Fruit fly (Drosophila melanogaster) whole organism, prepupa: ENCODE results near the gene CG11927.

Experiments used
- Blimp-1 ChIP-seq: fragments of 200-800 bp; sonication (Bioruptor generic); optimal IDR thresholded peaks from 3 replicates; lab custom pipeline; 2017; ENCODE audit warnings: missing biosample characterization, missing genetic modification characterization, mild to moderate bottlenecking, moderate library complexity, missing genetic modification reagents
- CG10669 ChIP-seq: fragments of 200-800 bp; sonication (Bioruptor generic); optimal IDR thresholded peaks from 3 replicates; lab custom pipeline; 2018; ENCODE audit warnings: missing biosample characterization, mild to moderate bottlenecking, missing genetic modification characterization, moderate library complexity
- CG11294 ChIP-seq: fragments of 200-800 bp; sonication (Bioruptor generic); IDR thresholded peaks from 2 replicates; pipeline ENCODE4 v1.3.6; 2022; ENCODE audit warnings: missing biosample characterization, missing genetic modification characterization
- CG11762 ChIP-seq: fragments of 200-800 bp; sonication (Bioruptor generic); optimal IDR thresholded peaks from 3 replicates; lab custom pipeline; 2016; ENCODE audit warnings: missing biosample characterization, missing genetic modification characterization; ENCODE audit not compliant: insufficient read depth
- CG3032 ChIP-seq: fragments of 200-800 bp; optimal IDR thresholded peaks from 2 replicates; lab custom pipeline; 2019; ENCODE audit warnings: missing biosample characterization, mild to moderate bottlenecking, missing genetic modification characterization, moderate library complexity
- CG31627 ChIP-seq: fragments of 200-800 bp; sonication (Bioruptor generic); optimal IDR thresholded peaks from 3 replicates; lab custom pipeline; 2016; ENCODE audit warnings: missing biosample characterization, missing genetic modification characterization
- CG32006 ChIP-seq: fragments of 200-800 bp; sonication (Bioruptor generic); optimal IDR thresholded peaks from 3 replicates; lab custom pipeline; 2017; ENCODE audit warnings: missing biosample characterization, mild to moderate bottlenecking, missing genetic modification characterization
- CG4318 ChIP-seq: fragments of 200-800 bp; sonication (Bioruptor generic); optimal IDR thresholded peaks from 3 replicates; lab custom pipeline; 2017; ENCODE audit warnings: missing biosample characterization, mild to moderate bottlenecking, missing genetic modification characterization
- CG6276 ChIP-seq: fragments of 200-800 bp; sonication (Bioruptor generic); optimal IDR thresholded peaks from 2 replicates; lab custom pipeline; 2017; ENCODE audit warnings: missing biosample characterization, mild to moderate bottlenecking, missing genetic modification characterization
- CG6792 ChIP-seq: fragments of 200-800 bp; sonication (Bioruptor generic); optimal IDR thresholded peaks from 3 replicates; lab custom pipeline; 2016; ENCODE audit warnings: missing biosample characterization, missing genetic modification characterization
- CG6808 ChIP-seq: fragments of 200-800 bp; sonication (Bioruptor generic); optimal IDR thresholded peaks from 3 replicates; lab custom pipeline; 2017; ENCODE audit warnings: missing biosample characterization, missing genetic modification characterization, mild to moderate bottlenecking, moderate library complexity, missing genetic modification reagents
- CG6854 ChIP-seq: fragments of 200-800 bp; sonication (Bioruptor generic); optimal IDR thresholded peaks from 2 replicates; lab custom pipeline; 2017; ENCODE audit warnings: missing biosample characterization, mild to moderate bottlenecking, missing genetic modification characterization
- CG8319 ChIP-seq: fragments of 200-800 bp; sonication (Bioruptor generic); optimal IDR thresholded peaks from 3 replicates; lab custom pipeline; 2016; ENCODE audit warnings: missing biosample characterization, missing genetic modification characterization
- CG8632 ChIP-seq: fragments of 200-800 bp; sonication (Bioruptor generic); optimal IDR thresholded peaks from 3 replicates; lab custom pipeline; 2016; ENCODE audit warnings: missing biosample characterization, missing genetic modification characterization
- CG9139 ChIP-seq: fragments of 200-800 bp; sonication (Bioruptor generic); optimal IDR thresholded peaks from 3 replicates; lab custom pipeline; 2017; ENCODE audit warnings: missing biosample characterization, mild to moderate bottlenecking, missing genetic modification characterization
- Eip75B ChIP-seq: fragments of 200-800 bp; sonication (Bioruptor generic); optimal IDR thresholded peaks from 3 replicates; lab custom pipeline; 2016; ENCODE audit warnings: missing biosample characterization, missing genetic modification characterization
- Eip78C ChIP-seq: fragments of 200-800 bp; sonication (Bioruptor generic); peaks from one replicate; lab custom pipeline; 2016; ENCODE audit warnings: missing biosample characterization, missing genetic modification characterization
- Ets96B ChIP-seq: fragments of 200-800 bp; optimal IDR thresholded peaks from 2 replicates; lab custom pipeline; 2019; ENCODE audit warnings: missing biosample characterization, mild to moderate bottlenecking, missing genetic modification characterization, moderate library complexity
- Lpt ChIP-seq: fragments of 200-800 bp; sonication (Bioruptor generic); optimal IDR thresholded peaks from 3 replicates; lab custom pipeline; 2016; ENCODE audit warnings: missing biosample characterization, missing genetic modification characterization
- Met ChIP-seq: fragments of 200-800 bp; sonication (Bioruptor generic); optimal IDR thresholded peaks from 3 replicates; lab custom pipeline; 2016; ENCODE audit warnings: missing biosample characterization, missing genetic modification characterization
- acj6 ChIP-seq: fragments of 200-800 bp; sonication (Bioruptor generic); optimal IDR thresholded peaks from 3 replicates; lab custom pipeline; 2016; ENCODE audit warnings: missing biosample characterization, missing genetic modification characterization
- cyc ChIP-seq: fragments of 200-800 bp; sonication (Bioruptor generic); optimal IDR thresholded peaks from 3 replicates; lab custom pipeline; 2016; ENCODE audit warnings: missing biosample characterization, missing genetic modification characterization
- dac ChIP-seq: fragments of 200-800 bp; sonication (Bioruptor generic); optimal IDR thresholded peaks from 2 replicates; lab custom pipeline; 2017; ENCODE audit warnings: missing biosample characterization, mild to moderate bottlenecking, missing genetic modification characterization
- dsx ChIP-seq: fragments of 200-800 bp; optimal IDR thresholded peaks from 3 replicates; lab custom pipeline; 2019; ENCODE audit warnings: missing biosample characterization, mild to moderate bottlenecking, missing genetic modification characterization, moderate library complexity; ENCODE audit not compliant: poor library complexity, severe bottlenecking
- esn ChIP-seq: fragments of 200-800 bp; sonication (Bioruptor generic); optimal IDR thresholded peaks from 2 replicates; lab custom pipeline; 2016; ENCODE audit warnings: missing biosample characterization, mild to moderate bottlenecking, missing genetic modification characterization, moderate library complexity
- fd59A ChIP-seq: fragments of 200-800 bp; sonication (Bioruptor generic); optimal IDR thresholded peaks from 2 replicates; lab custom pipeline; 2017; ENCODE audit warnings: missing biosample characterization, mild to moderate bottlenecking, missing genetic modification characterization, missing genetic modification reagents
- fd85E ChIP-seq: fragments of 200-800 bp; sonication (Bioruptor generic); optimal IDR thresholded peaks from 3 replicates; lab custom pipeline; 2016; ENCODE audit warnings: missing biosample characterization, missing genetic modification characterization
- fkh ChIP-seq: fragments of 200-800 bp; sonication (Bioruptor generic); optimal IDR thresholded peaks from 3 replicates; lab custom pipeline; 2017; ENCODE audit warnings: missing biosample characterization, mild to moderate bottlenecking, missing genetic modification characterization, moderate library complexity
- net ChIP-seq: fragments of 200-800 bp; sonication (Bioruptor generic); optimal IDR thresholded peaks from 3 replicates; lab custom pipeline; 2016; ENCODE audit warnings: missing biosample characterization, missing genetic modification characterization
- pdm3 ChIP-seq: fragments of 200-800 bp; sonication (Bioruptor generic); optimal IDR thresholded peaks from 3 replicates; lab custom pipeline; 2016; ENCODE audit warnings: missing biosample characterization, missing genetic modification characterization
- salr ChIP-seq, 2 experiments: fragments of 200-800 bp; sonication (Bioruptor generic); optimal IDR thresholded peaks; 3 replicates each; lab custom pipeline; 2016 to 2018; ENCODE audit warnings: missing biosample characterization in 2 of 2, missing genetic modification characterization in 2 of 2, mild to moderate bottlenecking in 1 of 2
- ss ChIP-seq, 2 experiments: fragments of 200-800 bp; sonication (Bioruptor generic); optimal IDR thresholded peaks; 2 replicates in 1 of 2; 3 replicates in 1 of 2; lab custom pipeline; 2017 to 2018; ENCODE audit warnings: mild to moderate bottlenecking in 2 of 2, missing biosample characterization in 2 of 2, missing genetic modification characterization in 2 of 2, moderate library complexity in 1 of 2
- topi ChIP-seq: fragments of 200-800 bp; sonication (Bioruptor generic); optimal IDR thresholded peaks from 3 replicates; lab custom pipeline; 2016; ENCODE audit warnings: missing biosample characterization, missing genetic modification characterization
- vri ChIP-seq: fragments of 200-800 bp; sonication (Bioruptor generic); optimal IDR thresholded peaks from 3 replicates; lab custom pipeline; 2016; ENCODE audit warnings: missing biosample characterization, mild to moderate bottlenecking, missing genetic modification characterization

Gene CG11927

DNA sequence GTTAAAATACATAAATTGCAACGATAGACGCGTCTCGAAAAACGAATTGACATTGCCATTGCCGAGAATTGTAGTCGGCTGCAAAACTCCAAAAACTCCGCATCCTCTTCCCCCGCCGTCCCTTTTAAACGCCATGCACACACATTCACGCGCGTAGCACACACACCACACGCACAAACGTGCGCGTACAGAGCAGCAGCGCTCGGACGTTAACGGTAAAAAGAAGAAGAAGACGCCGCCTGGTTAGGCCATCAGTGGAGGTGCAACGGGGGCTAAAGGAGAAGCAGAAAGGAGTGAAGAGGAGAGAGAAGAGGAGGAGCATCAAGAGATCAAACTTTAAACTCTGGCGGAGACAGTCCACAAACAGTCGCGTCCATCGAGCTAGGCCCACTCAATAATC is 25.3 kb upstream of the CG11927 start:
- TF ChIP-seq acj6 (GFP tag; lab: Kevin White, UChicago), result no peak
- TF ChIP-seq CG11762 (GFP tag; lab: Kevin White, UChicago), result no peak
- TF ChIP-seq CG6854 (GFP tag; lab: Kevin White, UChicago), result no peak
- no peak for TF ChIP-seq CG8319 (GFP tag; lab: Kevin White, UChicago)
- no peak for TF ChIP-seq Ets96B (tag; lab: Kevin White, UChicago)
- TF ChIP-seq CG10669 (GFP tag; lab: Kevin White, UChicago), result no peak
- no peak for TF ChIP-seq Eip75B (GFP tag; lab: Kevin White, UChicago)
- no peak for TF ChIP-seq Lpt (GFP tag; lab: Kevin White, UChicago)
- TF ChIP-seq CG31627 (GFP tag; lab: Kevin White, UChicago), result no peak
- no peak for TF ChIP-seq dac (GFP tag; lab: Kevin White, UChicago)
- no peak for TF ChIP-seq ss (GFP tag; optimal IDR thresholded peaks at IDR 0.05; lab: Kevin White, UChicago)
- TF ChIP-seq CG11294 (GFP tag; lab: Robert Waterston, UW), result no peak

DNA sequence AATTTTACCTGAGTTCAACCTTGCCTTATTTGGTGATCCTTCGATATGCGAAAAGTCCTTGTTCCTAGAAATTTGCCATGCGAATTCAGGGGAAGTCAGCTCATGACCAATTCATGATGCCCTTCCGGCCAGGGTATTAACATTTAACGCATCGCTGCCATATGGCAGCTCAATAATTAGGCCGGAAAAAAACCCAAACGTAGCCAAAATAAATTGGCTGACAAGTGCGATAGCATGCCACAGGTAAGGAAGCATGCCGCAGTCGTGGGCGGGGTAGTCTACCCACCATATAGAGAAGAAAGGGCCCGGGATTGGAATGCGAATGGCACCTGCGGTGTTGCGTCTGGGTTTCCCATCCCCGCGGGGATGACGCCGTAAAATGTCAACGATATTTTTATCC is 23.8 kb upstream of the CG11927 start:
- TF ChIP-seq CG6854 (GFP tag; lab: Kevin White, UChicago), result no peak
- no peak for TF ChIP-seq pdm3 (GFP tag; lab: Kevin White, UChicago)
- TF ChIP-seq fd59A (GFP tag; lab: Kevin White, UChicago), result no peak
- no peak for TF ChIP-seq cyc (GFP tag; lab: Kevin White, UChicago)
- no peak for TF ChIP-seq CG11294 (GFP tag; lab: Robert Waterston, UW)
- TF ChIP-seq CG11762 (GFP tag; lab: Kevin White, UChicago), result no peak
- TF ChIP-seq CG4318 (GFP tag; lab: Kevin White, UChicago), result no peak
- no peak for TF ChIP-seq vri (GFP tag; lab: Kevin White, UChicago)
- TF ChIP-seq CG6276 (GFP tag; lab: Kevin White, UChicago), result no peak
- TF ChIP-seq salr (GFP tag; optimal IDR thresholded peaks at IDR 0.05; lab: Kevin White, UChicago), result no peak
- TF ChIP-seq dsx (GFP tag; lab: Kevin White, UChicago), result no peak
- TF ChIP-seq CG9139 (GFP tag; lab: Kevin White, UChicago), result no peak
- no peak for TF ChIP-seq Ets96B (tag; lab: Kevin White, UChicago)
- no peak for TF ChIP-seq Blimp-1 (GFP tag; lab: Kevin White, UChicago)
- no peak for TF ChIP-seq CG3032 (tag; lab: Kevin White, UChicago)
- TF ChIP-seq CG6808 (GFP tag; lab: Kevin White, UChicago), result no peak
- TF ChIP-seq CG32006, result no peak
- TF ChIP-seq Met, result no peak
- TF ChIP-seq net, result no peak
- no peak for TF ChIP-seq CG10669 (GFP tag; lab: Kevin White, UChicago)
- TF ChIP-seq, all 60 proteins: peak for 0

DNA sequence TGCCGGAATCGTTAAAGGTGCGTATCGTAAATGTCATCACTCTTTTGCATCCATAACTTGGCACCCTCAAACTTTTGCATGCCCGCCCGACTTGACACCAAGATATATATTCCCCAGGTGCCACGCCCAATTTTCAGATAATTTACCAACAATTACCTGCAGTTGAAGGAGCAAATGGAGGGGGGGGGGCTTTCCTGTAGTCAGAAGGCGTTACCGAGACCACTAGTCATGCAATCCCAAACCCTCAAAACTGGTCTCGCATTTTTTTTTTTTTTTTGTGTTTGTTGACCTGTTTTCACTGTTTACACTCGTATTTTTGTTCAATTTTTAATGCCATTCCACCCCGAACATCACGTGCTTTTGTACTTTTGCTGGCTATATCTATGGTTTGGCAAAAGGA is 21.9 kb upstream of the CG11927 start:
- no peak for TF ChIP-seq topi (GFP tag; lab: Kevin White, UChicago)
- peak; percentile 34 for TF ChIP-seq Eip78C
- no peak for TF ChIP-seq net
- TF ChIP-seq Blimp-1 (GFP tag; lab: Kevin White, UChicago), result peak; percentile 6
- TF ChIP-seq ss (GFP tag; optimal IDR thresholded peaks at IDR 0.05; lab: Kevin White, UChicago), result peak in 1 of 2 experiments; percentile 90
- no peak for TF ChIP-seq CG6792 (GFP tag; lab: Kevin White, UChicago)

DNA sequence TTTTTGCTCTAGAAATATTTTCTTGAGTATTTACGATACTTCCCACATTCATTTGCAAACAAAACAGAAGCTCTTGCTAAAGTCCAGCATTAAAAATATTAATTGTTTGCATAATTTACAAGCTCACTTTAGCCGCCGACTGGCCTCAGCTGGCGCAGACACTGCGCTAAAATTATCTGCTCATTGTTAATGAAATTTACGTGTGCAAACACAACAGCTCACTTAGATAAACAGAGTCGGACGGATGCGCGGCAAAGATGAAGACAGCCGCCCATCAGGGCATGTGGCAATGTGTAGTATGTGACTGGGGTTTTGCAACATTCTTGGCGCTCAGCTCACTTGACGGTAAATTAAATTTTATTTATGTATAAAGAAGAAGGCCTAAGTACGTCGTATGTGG is 18.5 kb upstream of the CG11927 start:
- no peak for TF ChIP-seq fd85E
- peak; percentile 67 for TF ChIP-seq Eip78C
- TF ChIP-seq esn (GFP tag; lab: Kevin White, UChicago), result peak; percentile 18
- no peak for TF ChIP-seq salr (GFP tag; optimal IDR thresholded peaks at IDR 0.05; lab: Kevin White, UChicago)
- TF ChIP-seq CG8632, result no peak
- peak; percentile 91 for TF ChIP-seq fkh (GFP tag; lab: Kevin White, UChicago)
- TF ChIP-seq, all 60 proteins: peak for 3
